Worm (Caenorhabditis elegans): ENCODE data around the gene zchc-1A.

DNA sequence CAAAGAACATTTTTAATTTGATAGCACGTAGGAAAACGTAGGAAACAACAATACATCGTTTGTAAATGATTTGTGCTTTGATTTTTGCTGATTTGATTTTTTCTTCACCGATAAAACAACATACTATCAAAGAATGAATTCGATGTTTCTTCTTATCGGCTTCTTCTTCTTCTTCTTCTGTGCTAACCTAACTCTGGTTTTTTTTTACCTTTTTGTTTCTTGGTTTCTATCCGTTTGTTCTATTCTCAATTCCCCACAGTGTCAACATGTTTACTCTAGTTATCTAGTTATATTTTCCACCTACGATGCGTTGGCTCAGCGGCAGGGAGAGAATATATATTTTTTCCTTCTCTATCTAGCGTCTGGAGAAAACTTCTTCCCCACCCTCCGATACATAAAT, 33.6 kb downstream of the zchc-1A start:
- TF ChIP-seq lin-35 (GFP tag; optimal IDR thresholded peaks at IDR 0.05) (no peak), Y79H2A.3 (GFP tag; conservative IDR thresholded peaks at IDR 0.05) (no peak), F22D6.2 (tag; optimal IDR thresholded peaks at IDR 0.05) (no peak), sdz-38 (tag; optimal IDR thresholded peaks at IDR 0.05) (no peak), ZK185.1 (tag; optimal IDR thresholded peaks at IDR 0.05; ENCODE audit: poor library complexity, severe bottlenecking) (no peak), let-526 (GFP tag; IDR thresholded peaks at IDR 0.05) (no peak), zfh-2 (GFP tag; conservative IDR thresholded peaks at IDR 0.05) (no peak), nhr-120 (GFP tag; IDR thresholded peaks at IDR 0.05) (no peak), ama-1 (optimal IDR thresholded peaks at IDR 0.05) (no peak), ama-1 (GFP tag; optimal IDR thresholded peaks at IDR 0.05) (no peak), C17E4.6 (GFP tag; IDR thresholded peaks at IDR 0.05) (no peak), unc-130 (GFP tag; optimal IDR thresholded peaks at IDR 0.05) (no peak), attf-3 (GFP tag; conservative IDR thresholded peaks at IDR 0.05) (no peak), Y95B8A.8 (GFP tag; IDR thresholded peaks at IDR 0.05) (no peak)

All from whole organism, young adult.